Fruit fly (Drosophila melanogaster): ENCODE results near the gene Nufip.

Nufip gene

DNA sequence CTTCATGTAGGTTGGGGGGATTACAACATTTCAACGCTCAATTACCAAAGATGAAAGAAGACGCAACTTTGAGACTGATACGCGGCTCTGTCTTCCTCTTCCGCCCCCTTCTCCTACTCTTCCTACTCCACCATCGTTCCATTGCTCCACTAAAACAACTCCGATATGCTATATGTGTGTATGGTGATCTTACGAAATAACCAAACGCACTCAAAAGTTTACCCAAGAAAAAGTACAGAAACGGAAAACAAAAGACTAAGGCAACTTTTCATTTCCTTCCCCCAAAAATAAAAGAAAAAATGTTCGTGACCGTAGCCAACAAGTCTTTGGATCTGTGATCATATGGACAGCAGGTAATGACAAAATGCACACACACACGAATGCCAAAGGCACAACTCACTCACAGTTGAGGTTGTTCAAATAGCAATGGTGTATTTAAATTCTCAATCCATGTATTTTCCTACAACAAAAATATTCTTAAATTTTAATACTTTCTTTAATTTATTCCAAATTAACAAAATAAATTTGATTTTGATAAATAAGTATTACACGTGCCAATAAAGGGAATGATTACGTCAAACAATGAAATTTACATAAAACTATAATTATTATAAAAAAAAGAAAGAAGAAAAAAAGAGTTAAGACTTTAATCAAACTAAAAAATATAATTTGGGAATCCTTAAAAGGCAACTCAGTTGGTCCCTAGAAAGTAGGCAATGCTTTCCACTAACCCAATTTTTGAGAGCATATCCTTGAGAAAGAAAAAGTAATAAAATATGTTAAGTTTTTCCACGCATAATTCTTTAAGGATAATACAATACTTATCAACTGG lies 20.0 kb upstream of the Nufip start:
- TF ChIP-seq CG8159 (tag; optimal IDR thresholded peaks at IDR 0.05) (peak; percentile 8), CG15710 (tag; optimal IDR thresholded peaks at IDR 0.05) (peak; percentile 15), gl (tag; optimal IDR thresholded peaks at IDR 0.05) (no peak), CG17806 (tag; optimal IDR thresholded peaks at IDR 0.05) (no peak)

DNA sequence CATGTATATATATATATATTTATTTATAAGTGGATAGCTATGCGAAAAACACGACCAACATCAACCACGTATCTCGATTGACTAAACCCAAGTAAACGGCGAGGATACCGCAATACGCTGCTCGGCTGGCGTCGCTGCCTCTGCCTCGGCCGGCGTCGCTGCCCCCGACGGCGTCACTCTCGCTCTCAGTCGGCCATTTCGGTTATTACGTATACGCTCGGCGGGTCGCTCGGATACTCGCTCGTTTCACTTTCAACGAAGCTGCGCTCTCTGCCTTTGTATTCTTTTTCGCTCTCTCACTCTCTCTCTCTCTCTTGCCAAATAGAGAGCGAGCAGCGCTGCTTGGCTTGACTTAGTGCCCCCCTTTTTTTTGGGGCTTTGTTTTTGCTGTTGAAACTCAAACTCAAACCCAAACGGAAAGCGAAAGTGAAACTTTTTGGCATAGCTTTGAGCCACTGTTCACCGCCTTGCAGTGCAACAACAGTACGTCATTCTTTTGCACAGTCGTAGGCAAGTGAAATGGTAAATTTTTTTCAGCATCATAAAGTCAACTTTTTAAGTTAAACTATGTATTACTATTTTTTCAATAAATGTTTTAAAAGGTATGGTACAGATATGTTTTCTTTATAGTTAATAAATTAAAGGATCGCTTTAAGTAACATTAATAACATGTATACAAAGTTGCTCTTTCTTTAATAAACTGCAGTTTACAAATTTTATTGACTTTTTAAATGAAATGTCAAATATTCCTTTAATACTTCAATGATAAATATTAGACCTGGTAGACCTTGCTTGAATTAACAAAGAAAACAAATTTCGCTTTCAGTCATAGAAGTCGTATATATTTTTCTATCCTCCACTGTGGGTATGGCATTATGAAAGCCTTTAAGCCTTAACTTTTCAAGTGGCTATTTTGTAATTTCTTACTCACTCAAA lies 17.8 kb upstream of the Nufip start:
- TF ChIP-seq Ets98B (GFP tag; IDR thresholded peaks at IDR 0.05) (peak; percentile 75), fd96Ca (GFP tag; IDR thresholded peaks at IDR 0.05) (peak; percentile 82; the same call in 2 of the 3 replicates), CG32121 (GFP tag; IDR thresholded peaks at IDR 0.05) (no peak; the same call in none of the 2 replicates), CG12605 (GFP tag; IDR thresholded peaks at IDR 0.05) (peak; percentile 64), Snoo (tag; optimal IDR thresholded peaks at IDR 0.05) (peak; percentile 79), D1 (tag; optimal IDR thresholded peaks at IDR 0.05) (no peak), Pif1B (GFP tag; optimal IDR thresholded peaks at IDR 0.05) (peak; percentile 33), gl (tag; optimal IDR thresholded peaks at IDR 0.05) (peak; percentile 57), CG8301 (tag; optimal IDR thresholded peaks at IDR 0.05) (peak; percentile 68), CG14655 (GFP tag; optimal IDR thresholded peaks at IDR 0.05) (peak; percentile 73), Pif1A (GFP tag; optimal IDR thresholded peaks at IDR 0.05) (peak; percentile 49), CG8159 (tag; optimal IDR thresholded peaks at IDR 0.05) (peak; percentile 33), rn (GFP tag; IDR thresholded peaks at IDR 0.05) (no peak), EcR (GFP tag; optimal IDR thresholded peaks at IDR 0.05) (peak; percentile 60), CG13204 (GFP tag; optimal IDR thresholded peaks at IDR 0.05) (peak; percentile 30), CG10348 (GFP tag; IDR thresholded peaks at IDR 0.05) (no peak), CG34367 (tag; optimal IDR thresholded peaks at IDR 0.05) (no peak), CG4496 (GFP tag; IDR thresholded peaks at IDR 0.05) (peak; percentile 94)

DNA sequence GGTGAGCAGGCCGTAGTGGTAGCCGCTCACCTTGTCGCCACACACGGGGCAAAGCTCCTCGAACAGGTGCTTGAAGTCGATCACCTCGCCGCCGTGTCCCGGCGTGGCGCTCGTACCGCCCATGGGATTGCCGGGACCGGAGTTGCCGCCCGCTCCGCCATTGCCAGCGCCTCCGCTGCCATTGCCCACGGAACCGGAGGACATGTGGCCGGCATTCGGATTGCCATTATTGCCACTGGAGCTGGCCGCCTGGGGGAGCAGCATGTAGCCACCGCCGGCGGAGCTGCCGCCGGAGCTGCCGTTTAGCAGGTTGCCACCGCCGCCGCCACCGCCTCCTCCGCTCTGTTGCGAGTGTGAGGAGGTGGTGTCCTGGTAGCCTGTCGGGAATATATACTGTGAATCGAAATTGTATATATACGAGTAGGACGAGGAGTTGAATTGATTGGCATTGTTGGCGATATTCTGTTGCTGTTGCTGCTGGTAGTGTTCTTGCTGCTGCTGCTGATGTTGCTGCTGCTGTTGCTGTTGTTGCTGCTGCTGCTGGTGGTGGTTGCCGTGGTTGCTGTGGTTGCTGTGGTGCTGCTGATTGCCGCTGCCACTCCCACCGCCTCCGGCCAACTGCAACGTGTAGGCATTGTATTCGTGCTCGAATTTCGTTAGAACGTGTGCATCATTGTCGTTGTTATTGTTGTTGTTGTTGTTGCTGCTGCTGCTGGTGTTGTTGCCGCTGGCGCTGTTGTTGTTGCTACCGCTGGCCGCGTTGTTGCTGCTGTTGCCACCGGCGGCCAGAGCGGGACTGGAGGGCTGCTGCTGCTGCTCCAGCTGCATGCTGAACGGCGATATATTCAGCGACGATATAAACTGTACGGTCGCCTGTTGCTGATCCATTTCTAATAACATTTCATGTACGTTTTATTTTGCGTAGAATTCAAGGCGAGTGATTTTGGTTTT lies 15.6 kb upstream of the Nufip start:
- TF ChIP-seq fd96Ca (GFP tag; IDR thresholded peaks at IDR 0.05), result peak; percentile 33; the same call in 1 of the 3 replicates
- TF ChIP-seq CG15710 (tag; optimal IDR thresholded peaks at IDR 0.05), result no peak
- no peak for TF ChIP-seq rn (GFP tag; IDR thresholded peaks at IDR 0.05)
- no peak for TF ChIP-seq CG8159 (tag; optimal IDR thresholded peaks at IDR 0.05)
- TF ChIP-seq gl (tag; optimal IDR thresholded peaks at IDR 0.05), result no peak
- TF ChIP-seq CG13204 (GFP tag; optimal IDR thresholded peaks at IDR 0.05), result no peak
- no peak for TF ChIP-seq Pif1A (GFP tag; optimal IDR thresholded peaks at IDR 0.05)

DNA sequence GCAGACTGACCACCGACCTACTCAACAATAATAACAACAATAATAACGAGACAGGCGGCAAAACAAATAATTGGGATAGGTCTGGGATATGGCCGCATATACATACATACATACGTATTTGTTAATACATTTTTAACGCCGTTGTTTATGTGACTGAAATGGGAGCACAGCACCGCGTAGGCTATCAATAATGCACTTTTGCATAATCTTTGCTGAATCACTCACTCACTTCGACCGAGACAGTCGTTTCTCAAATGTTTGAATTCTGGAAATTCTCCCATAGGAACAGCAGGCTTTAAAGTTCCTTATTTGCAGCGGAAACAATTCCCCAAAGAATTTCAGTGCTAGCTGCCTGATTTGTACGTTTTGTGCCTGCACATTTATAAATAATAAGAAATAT lies 13.6 kb upstream of the Nufip start:
- TF ChIP-seq Ets98B (GFP tag; IDR thresholded peaks at IDR 0.05) (no peak), CG34367 (tag; optimal IDR thresholded peaks at IDR 0.05) (no peak), Pif1A (GFP tag; optimal IDR thresholded peaks at IDR 0.05) (no peak), Snoo (tag; optimal IDR thresholded peaks at IDR 0.05) (no peak), D1 (tag; optimal IDR thresholded peaks at IDR 0.05) (no peak), CG8159 (tag; optimal IDR thresholded peaks at IDR 0.05) (no peak)

DNA sequence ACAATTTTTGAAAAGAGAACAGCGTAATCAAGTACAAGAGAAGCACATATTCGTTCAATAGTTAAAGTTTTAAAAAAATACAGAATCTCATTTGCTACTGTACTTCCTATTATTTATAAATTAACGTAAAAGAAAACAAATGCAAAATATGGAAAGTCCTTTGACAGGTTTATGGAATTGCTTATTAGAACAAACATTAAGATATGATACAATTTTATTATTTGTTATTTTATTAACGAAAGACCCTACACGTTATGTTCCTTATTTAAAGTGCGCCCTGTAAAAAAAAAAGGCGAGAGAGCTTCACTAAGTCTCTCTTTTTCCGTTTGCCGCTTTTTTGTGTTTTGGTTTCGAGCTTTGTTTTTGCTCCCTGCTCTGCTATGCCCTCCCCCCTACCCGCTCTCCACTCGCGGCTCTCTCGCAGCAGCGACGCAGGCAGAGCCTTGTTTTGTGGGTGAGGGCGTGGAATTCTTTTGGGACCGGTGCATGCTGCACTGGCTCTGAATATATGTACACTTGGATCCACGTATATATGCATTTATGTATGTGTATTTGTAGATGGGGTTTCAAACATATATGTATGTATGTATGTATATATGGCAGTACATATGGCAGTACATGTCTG lies 12.4 kb upstream of the Nufip start:
- TF ChIP-seq CG8159 (tag; optimal IDR thresholded peaks at IDR 0.05) (peak; percentile 40), EcR (GFP tag; optimal IDR thresholded peaks at IDR 0.05) (peak; percentile 37), CG8301 (tag; optimal IDR thresholded peaks at IDR 0.05) (no peak), CG12605 (GFP tag; IDR thresholded peaks at IDR 0.05) (peak; percentile 44; the same call in 1 of the 2 replicates), CG15710 (tag; optimal IDR thresholded peaks at IDR 0.05) (peak; percentile 34), CG17806 (tag; optimal IDR thresholded peaks at IDR 0.05) (no peak), CG13204 (GFP tag; optimal IDR thresholded peaks at IDR 0.05) (peak; percentile 36), CG10348 (GFP tag; IDR thresholded peaks at IDR 0.05) (no peak), fd96Ca (GFP tag; IDR thresholded peaks at IDR 0.05) (peak; percentile 33; the same call in 1 of the 3 replicates), Pif1B (GFP tag; optimal IDR thresholded peaks at IDR 0.05) (no peak), Ets98B (GFP tag; IDR thresholded peaks at IDR 0.05) (peak; percentile 44; the same call in 1 of the 2 replicates), D1 (tag; optimal IDR thresholded peaks at IDR 0.05) (no peak), CG34367 (tag; optimal IDR thresholded peaks at IDR 0.05) (peak; percentile 10), gl (tag; optimal IDR thresholded peaks at IDR 0.05) (peak; percentile 32), CG32121 (GFP tag; IDR thresholded peaks at IDR 0.05) (peak; percentile 61), CG4496 (GFP tag; IDR thresholded peaks at IDR 0.05) (peak; percentile 71)
